Worm (Caenorhabditis elegans): ENCODE data around the gene dsl-3.

dsl-3 gene

DNA sequence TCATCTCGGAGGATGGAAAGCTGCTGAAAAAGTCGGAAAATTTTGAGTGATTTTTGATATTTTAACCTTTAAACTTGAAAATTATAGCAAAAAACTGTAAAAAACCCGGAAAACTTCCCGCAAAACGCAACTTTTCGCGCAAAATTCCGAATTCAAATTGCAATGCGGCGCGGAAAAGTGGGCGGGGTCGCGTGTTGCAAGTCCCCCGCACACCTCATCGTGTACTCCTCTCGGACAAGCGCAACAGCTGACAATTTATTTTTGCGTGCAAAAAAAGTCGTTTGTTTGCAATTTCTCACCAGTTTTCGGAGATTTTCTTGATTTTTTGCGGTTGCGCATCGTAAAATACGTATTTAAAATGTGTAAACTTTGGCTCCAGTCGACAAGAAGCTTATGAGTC is 14.3 kb upstream of the dsl-3 start, which contains the start of gene npp-8 (continued):
- peak; percentile 74 for TF ChIP-seq vab-15 (tag; optimal IDR thresholded peaks at IDR 0.05)
- peak; percentile 91 for TF ChIP-seq swsn-7 (tag; optimal IDR thresholded peaks at IDR 0.05)
- peak; percentile 75 for TF ChIP-seq sox-4 (tag; optimal IDR thresholded peaks at IDR 0.05)
- peak; percentile 72 for TF ChIP-seq jun-1 (tag; optimal IDR thresholded peaks at IDR 0.05)
- TF ChIP-seq unc-130 (tag; optimal IDR thresholded peaks at IDR 0.05): peak; percentile 84
- no peak for TF ChIP-seq lir-3 (tag; optimal IDR thresholded peaks at IDR 0.05; ENCODE audit: poor library complexity)
- TF ChIP-seq C34B4.2 (tag; optimal IDR thresholded peaks at IDR 0.05): no peak
- TF ChIP-seq dsc-1 (tag; optimal IDR thresholded peaks at IDR 0.05): peak; percentile 92
- TF ChIP-seq pag-3 (tag; optimal IDR thresholded peaks at IDR 0.05; ENCODE audit: borderline replicate concordance, insufficient read depth): no peak
- TF ChIP-seq rnt-1 (tag; optimal IDR thresholded peaks at IDR 0.05): peak; percentile 97
- TF ChIP-seq ces-1 (GFP tag; optimal IDR thresholded peaks at IDR 0.05): no peak
- TF ChIP-seq mep-1 (tag; optimal IDR thresholded peaks at IDR 0.05): peak; percentile 83
- TF ChIP-seq nhr-85 (tag): peak; percentile 91
- peak; percentile 87 for TF ChIP-seq nhr-20 (tag; optimal IDR thresholded peaks at IDR 0.05)
- TF ChIP-seq lin-35 (GFP tag; optimal IDR thresholded peaks at IDR 0.05): peak; percentile 82 to 89
- TF ChIP-seq snu-23 (GFP tag; optimal IDR thresholded peaks at IDR 0.05): peak; percentile 94
- TF ChIP-seq isw-1 (GFP tag; IDR thresholded peaks at IDR 0.05): peak; percentile 77
- peak; percentile 59 for TF ChIP-seq nhr-77 (tag; optimal IDR thresholded peaks at IDR 0.05)
- TF ChIP-seq pqm-1 (tag; optimal IDR thresholded peaks at IDR 0.05): no peak
- TF ChIP-seq lin-14 (GFP tag; optimal IDR thresholded peaks at IDR 0.05): no peak
- peak; percentile 52 for TF ChIP-seq blmp-1 (tag; optimal IDR thresholded peaks at IDR 0.05)
- peak in 1 of 2 experiments; percentile 64 for TF ChIP-seq mdl-1 (tag; optimal IDR thresholded peaks at IDR 0.05)
- peak; percentile 78 for TF ChIP-seq C04F5.9 (tag; optimal IDR thresholded peaks at IDR 0.05)
- TF ChIP-seq C16A3.4 (tag; optimal IDR thresholded peaks at IDR 0.05): peak; percentile 79
- no peak for TF ChIP-seq unc-62 (GFP tag; optimal IDR thresholded peaks at IDR 0.05)
- peak in 2 of 6 experiments; percentile 26 to 73 for TF ChIP-seq elt-3 (tag; optimal IDR thresholded peaks at IDR 0.05)
- TF ChIP-seq tlp-1 (tag; optimal IDR thresholded peaks at IDR 0.05): no peak
- peak; percentile 50 for TF ChIP-seq fkh-10 (GFP tag; optimal IDR thresholded peaks at IDR 0.05)
- TF ChIP-seq nhr-76 (tag; optimal IDR thresholded peaks at IDR 0.05): peak; percentile 10
- peak; percentile 73 for TF ChIP-seq efl-3 (GFP tag; optimal IDR thresholded peaks at IDR 0.05)
- no peak for TF ChIP-seq zip-4 (GFP tag; optimal IDR thresholded peaks at IDR 0.05)
- no peak for TF ChIP-seq zag-1 (tag; optimal IDR thresholded peaks at IDR 0.05)
- peak; percentile 80 for TF ChIP-seq lin-15B (tag; optimal IDR thresholded peaks at IDR 0.05)
- TF ChIP-seq nhr-90 (tag; optimal IDR thresholded peaks at IDR 0.05; ENCODE audit: poor library complexity): no peak

DNA sequence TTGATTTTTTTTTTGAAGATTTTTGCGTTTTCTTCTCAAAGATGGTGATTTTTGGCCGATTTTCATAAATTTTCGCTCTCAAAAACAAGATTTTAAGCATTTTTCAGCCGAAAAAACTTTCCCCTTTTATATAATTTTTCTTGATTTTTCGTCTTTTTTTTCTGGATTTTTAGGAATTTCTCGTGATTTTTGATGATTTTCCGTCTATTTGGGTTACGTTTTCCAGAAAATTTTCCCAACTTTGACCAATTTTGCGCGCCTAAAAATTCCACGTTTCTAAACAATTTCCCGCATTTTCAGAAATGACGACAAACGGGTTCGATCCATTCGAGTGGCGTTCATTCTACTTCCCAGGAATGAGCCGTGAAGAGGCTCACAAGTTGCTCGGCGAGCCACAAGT is 13.1 kb upstream of the dsl-3 start, which contains the start of gene ced-2:
ced-2 (plus strand) TSS at position 301 of the 400 bp plus-strand sequence.
- TF ChIP-seq tlp-1 (tag; optimal IDR thresholded peaks at IDR 0.05) (no peak), unc-30 (tag; optimal IDR thresholded peaks at IDR 0.05) (no peak), rnt-1 (tag; optimal IDR thresholded peaks at IDR 0.05) (no peak), skn-1 (tag; optimal IDR thresholded peaks at IDR 0.05) (no peak), irx-1 (tag; optimal IDR thresholded peaks at IDR 0.05) (no peak)

DNA sequence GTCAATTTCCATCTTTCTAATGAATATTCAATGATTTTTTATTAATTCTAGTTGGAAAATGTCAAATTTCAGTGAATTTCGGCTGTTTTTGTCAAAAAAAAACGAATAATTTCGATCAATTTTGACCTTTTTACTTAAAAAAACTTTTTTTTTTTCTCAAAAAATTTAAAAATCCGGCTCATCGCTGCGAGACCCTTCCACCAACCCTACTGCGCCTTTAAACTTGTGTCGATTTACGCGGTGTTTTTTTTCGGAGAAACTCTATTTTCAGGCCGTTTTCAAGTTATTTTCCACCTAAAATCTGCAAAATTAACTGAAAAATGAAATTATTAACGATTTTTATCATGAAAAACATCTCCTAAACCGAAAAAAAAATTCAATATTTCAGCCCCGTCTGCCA is 9.3 kb upstream of the dsl-3 start:
- TF ChIP-seq fos-1 (tag; optimal IDR thresholded peaks at IDR 0.05) (no peak), dpl-1 (GFP tag; optimal IDR thresholded peaks at IDR 0.05) (peak in 1 of 3 experiments; percentile 4), alr-1 (tag; optimal IDR thresholded peaks at IDR 0.05; ENCODE audit: borderline replicate concordance) (no peak), efl-1 (optimal IDR thresholded peaks at IDR 0.05) (peak in 1 of 2 experiments; percentile 54), efl-1 (GFP tag; optimal IDR thresholded peaks at IDR 0.05 in 1 of 2) (peak in 1 of 2 experiments; percentile 8)

Measured in whole organism, L1 larva.